Worm (Caenorhabditis elegans) whole organism, L4 larva: ENCODE measurements around the gene C08F8.15.

ENCODE experiments used
- D1046.2 ChIP-seq: fragments of 200-800 bp; sonication (Bioruptor generic); IDR thresholded peaks from 2 replicates; pipeline ENCODE4 v1.3.6; 2022; ENCODE audit warnings: missing genetic modification characterization, missing compliant biosample characterization
- F10B5.3 ChIP-seq: sonication (generic microtip); optimal IDR thresholded peaks from 2 replicates; lab custom pipeline; 2016; ENCODE audit warnings: mild to moderate bottlenecking, missing genetic modification characterization, missing compliant biosample characterization
- Y105C5A.15 ChIP-seq: fragments of 200-800 bp; sonication (Bioruptor generic); IDR thresholded peaks from 2 replicates; pipeline ENCODE4 v1.3.6; 2022; ENCODE audit warnings: missing genetic modification characterization, missing compliant biosample characterization
- Y5F2A.4 ChIP-seq: fragments of 200-800 bp; sonication (Bioruptor generic); optimal IDR thresholded peaks from 2 replicates; lab custom pipeline; 2018; ENCODE audit warnings: mild to moderate bottlenecking, missing genetic modification characterization, missing compliant biosample characterization
- Y75B8A.6 ChIP-seq: fragments of 200-800 bp; sonication (Bioruptor generic); IDR thresholded peaks from 2 replicates; pipeline ENCODE4 v1.3.6; 2022; ENCODE audit warnings: missing genetic modification reagents, missing genetic modification characterization, missing compliant biosample characterization
- ZK337.2 ChIP-seq: fragments of 200-800 bp; sonication (Bioruptor generic); IDR thresholded peaks from 2 replicates; pipeline ENCODE4 v1.3.6; 2022; ENCODE audit warnings: missing genetic modification reagents, missing genetic modification characterization, missing compliant biosample characterization
- attf-4 ChIP-seq: sonication (generic microtip); optimal IDR thresholded peaks from 3 replicates; lab custom pipeline; 2017; ENCODE audit warnings: missing biosample characterization, missing genetic modification characterization
- ceh-28 ChIP-seq: fragments of 150-350 bp; optimal IDR thresholded peaks from 2 replicates; lab custom pipeline; 2014; ENCODE audit warnings: missing biosample characterization, missing genetic modification reagents, missing genetic modification characterization
- ceh-32 ChIP-seq: sonication (generic microtip); optimal IDR thresholded peaks from 2 replicates; lab custom pipeline; 2016; ENCODE audit warnings: mild to moderate bottlenecking, missing genetic modification characterization, missing compliant biosample characterization; ENCODE audit not compliant: poor library complexity
- ceh-82 ChIP-seq: sonication (generic microtip); optimal IDR thresholded peaks from 2 replicates; lab custom pipeline; 2017; ENCODE audit warnings: missing biosample characterization, missing genetic modification characterization
- cey-2 ChIP-seq: sonication (generic microtip); optimal IDR thresholded peaks from 3 replicates; lab custom pipeline; 2017; ENCODE audit warnings: missing genetic modification characterization, mild to moderate bottlenecking, missing compliant biosample characterization, antibody characterized with exemption, borderline replicate concordance; ENCODE audit not compliant: insufficient read depth
- daf-16 ChIP-seq, 3 experiments: sonication (generic microtip); optimal IDR thresholded peaks; 2 replicates each; lab custom pipeline; 2016 to 2017; ENCODE audit warnings: missing genetic modification characterization in 3 of 3, missing genetic modification reagents in 3 of 3, mild to moderate bottlenecking in 2 of 3, missing compliant biosample characterization in 2 of 3, missing biosample characterization in 1 of 3, moderate library complexity in 1 of 3
- daf-19 ChIP-seq: fragments of 200-800 bp; sonication (Bioruptor generic); conservative IDR thresholded peaks from 2 replicates; pipeline ENCODE4 v1.3.6; 2022; ENCODE audit warnings: missing genetic modification characterization, missing compliant biosample characterization
- daf-8 ChIP-seq: fragments of 200-800 bp; sonication (Bioruptor generic); IDR thresholded peaks from 2 replicates; pipeline ENCODE4 v1.3.6; 2022; ENCODE audit warnings: missing genetic modification characterization, missing compliant biosample characterization
- dmd-6 ChIP-seq: fragments of 200-800 bp; sonication (Bioruptor generic); IDR thresholded peaks from 2 replicates; pipeline ENCODE4 v1.3.6; 2022; ENCODE audit warnings: missing genetic modification reagents, missing genetic modification characterization, missing compliant biosample characterization
- duxl-1 ChIP-seq: sonication (generic microtip); optimal IDR thresholded peaks from 2 replicates; lab custom pipeline; 2016; ENCODE audit warnings: mild to moderate bottlenecking, missing genetic modification characterization, moderate library complexity, missing compliant biosample characterization; ENCODE audit not compliant: poor library complexity
- egl-43 ChIP-seq: fragments of 200-800 bp; sonication (Bioruptor generic); IDR thresholded peaks from 2 replicates; pipeline ENCODE4 v1.3.6; 2022; ENCODE audit warnings: missing genetic modification reagents, missing genetic modification characterization, missing compliant biosample characterization
- fkh-10 ChIP-seq: fragments of 150-350 bp; optimal IDR thresholded peaks from 2 replicates; lab custom pipeline; 2014; ENCODE audit warnings: missing biosample characterization, missing genetic modification reagents, missing genetic modification characterization
- hlh-30 ChIP-seq: sonication (generic microtip); optimal IDR thresholded peaks from 2 replicates; lab custom pipeline; 2017; ENCODE audit warnings: antibody characterized with exemption, mild to moderate bottlenecking, missing genetic modification characterization, missing compliant biosample characterization; ENCODE audit not compliant: insufficient read depth
- lin-13 ChIP-seq: fragments of 150-350 bp; optimal IDR thresholded peaks from 2 replicates; lab custom pipeline; 2014; ENCODE audit warnings: missing biosample characterization, missing genetic modification reagents, missing genetic modification characterization
- lin-29 ChIP-seq: fragments of 200-800 bp; sonication (Bioruptor generic); IDR thresholded peaks from 2 replicates; pipeline ENCODE4 v1.3.6; 2022; ENCODE audit warnings: missing genetic modification reagents, missing genetic modification characterization, missing compliant biosample characterization
- lin-39 ChIP-seq: fragments of 150-350 bp; optimal IDR thresholded peaks from 2 replicates; lab custom pipeline; 2014; ENCODE audit warnings: missing biosample characterization, missing genetic modification reagents, missing genetic modification characterization
- lir-3 ChIP-seq: sonication (generic microtip); optimal IDR thresholded peaks from 2 replicates; lab custom pipeline; 2016; ENCODE audit warnings: mild to moderate bottlenecking, missing genetic modification characterization, missing compliant biosample characterization
- lsy-2 ChIP-seq, 2 experiments: fragments of 150-350 bp in 1 of 2; sonication (generic microtip) in 1 of 2; optimal IDR thresholded peaks; 2 replicates each; lab custom pipeline; 2014 to 2017; ENCODE audit warnings: missing biosample characterization in 2 of 2, missing genetic modification characterization in 2 of 2
- madf-9 ChIP-seq: fragments of 200-800 bp; sonication (Bioruptor generic); conservative IDR thresholded peaks from 2 replicates; pipeline ENCODE4 v1.3.6; 2022; ENCODE audit warnings: missing genetic modification reagents, missing genetic modification characterization, missing compliant biosample characterization
- nhr-102 ChIP-seq: sonication (generic microtip); optimal IDR thresholded peaks from 2 replicates; lab custom pipeline; 2016; ENCODE audit warnings: mild to moderate bottlenecking, missing genetic modification characterization, moderate library complexity, missing compliant biosample characterization
- nhr-11 ChIP-seq: fragments of 150-350 bp; optimal IDR thresholded peaks from 2 replicates; lab custom pipeline; 2014; ENCODE audit warnings: missing biosample characterization, missing genetic modification characterization
- nhr-237 ChIP-seq: sonication (generic microtip); optimal IDR thresholded peaks from 2 replicates; lab custom pipeline; 2017; ENCODE audit warnings: missing biosample characterization, missing genetic modification characterization
- nhr-25 ChIP-seq: sonication (generic microtip); optimal IDR thresholded peaks from 2 replicates; lab custom pipeline; 2017; ENCODE audit warnings: missing genetic modification characterization, mild to moderate bottlenecking, missing compliant biosample characterization, antibody characterized with exemption, moderate library complexity, borderline replicate concordance; ENCODE audit not compliant: insufficient read depth
- nhr-41 ChIP-seq: fragments of 200-800 bp; sonication (Bioruptor generic); IDR thresholded peaks from 2 replicates; pipeline ENCODE4 v1.3.6; 2022; ENCODE audit warnings: missing genetic modification reagents, missing genetic modification characterization, missing compliant biosample characterization
- nhr-48 ChIP-seq: sonication (generic microtip); optimal IDR thresholded peaks from 2 replicates; lab custom pipeline; 2016; ENCODE audit warnings: mild to moderate bottlenecking, missing genetic modification characterization, missing compliant biosample characterization
- nhr-6 ChIP-seq: fragments of 150-350 bp; optimal IDR thresholded peaks from 2 replicates; lab custom pipeline; 2014; ENCODE audit warnings: missing biosample characterization, missing genetic modification characterization
- nhr-77 ChIP-seq: fragments of 150-350 bp; optimal IDR thresholded peaks from 2 replicates; lab custom pipeline; 2014; ENCODE audit warnings: missing biosample characterization, missing genetic modification characterization
- pqm-1 ChIP-seq: sonication (generic microtip); optimal IDR thresholded peaks from 2 replicates; lab custom pipeline; 2017; ENCODE audit warnings: missing biosample characterization, missing genetic modification characterization
- rbr-2 ChIP-seq: sonication (generic microtip); optimal IDR thresholded peaks from 2 replicates; lab custom pipeline; 2016; ENCODE audit warnings: missing genotype, missing genetic modification characterization, missing compliant biosample characterization
- saeg-2 ChIP-seq: fragments of 200-800 bp; sonication (Bioruptor generic); IDR thresholded peaks from 2 replicates; pipeline ENCODE4 v1.3.6; 2022; ENCODE audit warnings: missing genetic modification reagents, missing genetic modification characterization, missing compliant biosample characterization
- sdz-12 ChIP-seq: fragments of 200-800 bp; sonication (Bioruptor generic); optimal IDR thresholded peaks from 2 replicates; lab custom pipeline; 2018; ENCODE audit warnings: mild to moderate bottlenecking, missing genetic modification characterization, missing compliant biosample characterization
- snpc-1.2 ChIP-seq: fragments of 200-800 bp; sonication (Bioruptor generic); IDR thresholded peaks from 2 replicates; pipeline ENCODE4 v1.3.6; 2022; ENCODE audit warnings: missing genetic modification reagents, missing genetic modification characterization, missing compliant biosample characterization
- spr-1 ChIP-seq: sonication (generic microtip); optimal IDR thresholded peaks from 2 replicates; lab custom pipeline; 2016; ENCODE audit warnings: mild to moderate bottlenecking, missing genetic modification characterization, missing compliant biosample characterization
- tra-1 ChIP-seq: fragments of 200-800 bp; sonication (Bioruptor generic); IDR thresholded peaks from 2 replicates; pipeline ENCODE4 v1.3.6; 2022; ENCODE audit warnings: missing genetic modification reagents, missing genetic modification characterization, missing compliant biosample characterization
- unc-39 ChIP-seq: sonication (generic microtip); optimal IDR thresholded peaks from 2 replicates; lab custom pipeline; 2017; ENCODE audit warnings: missing biosample characterization, missing genetic modification characterization
- unc-62 ChIP-seq, 3 experiments: fragments of 150-350 bp in 1 of 3; sonication (generic microtip); optimal IDR thresholded peaks in 2 of 3; peaks in 1 of 3; 1 replicate in 1 of 3; 2 replicates in 2 of 3; lab custom pipeline; 2014 to 2017; ENCODE audit warnings: missing biosample characterization in 3 of 3, missing genetic modification characterization in 3 of 3, missing genetic modification reagents in 3 of 3, missing genotype in 1 of 3
- zfp-3 ChIP-seq: fragments of 200-800 bp; sonication (Bioruptor generic); conservative IDR thresholded peaks from 2 replicates; pipeline ENCODE4 v1.3.6; 2022; ENCODE audit warnings: missing genetic modification reagents, missing genetic modification characterization, missing compliant biosample characterization
- ztf-7 ChIP-seq: fragments of 150-350 bp; optimal IDR thresholded peaks from 2 replicates; lab custom pipeline; 2014; ENCODE audit warnings: missing biosample characterization, missing genetic modification characterization

The C08F8.15 gene

ce11 chrIV:11118837-11119491, 41.6 kb downstream of the C08F8.15 start, which contains the start of the genes imp-2 and enpl-1 (continued):
- TF ChIP-seq cey-2 (tag; lab: Kevin White, UChicago) (no peak), ceh-82 (no peak), nhr-25 (tag; lab: Kevin White, UChicago) (peak; percentile 65), F10B5.3 (tag; lab: Kevin White, UChicago) (peak; percentile 69), snpc-1.2 (GFP tag; lab: Robert Waterston, UW) (no peak), nhr-77 (peak; percentile 77), fkh-10 (GFP tag; lab: Kevin White, UChicago) (peak; percentile 85), sdz-12 (GFP tag; lab: Kevin White, UChicago) (no peak), Y105C5A.15 (GFP tag; lab: Robert Waterston, UW) (no peak)
- TF ChIP-seq, all 104 proteins: peak for 63

- TF ChIP-seq saeg-2: no peak
- no peak for TF ChIP-seq D1046.2 (GFP tag; lab: Robert Waterston, UW)
- no peak for TF ChIP-seq nhr-237 (tag; lab: Kevin White, UChicago)
- TF ChIP-seq pqm-1 (tag; lab: Kevin White, UChicago): no peak
- TF ChIP-seq Y5F2A.4: no peak
- TF ChIP-seq lin-39: no peak
- TF ChIP-seq unc-62 (GFP tag; optimal IDR thresholded peaks at IDR 0.05 in 1 of 2; lab: Kevin White, UChicago): no peak
- no peak for TF ChIP-seq unc-62 (tag; optimal IDR thresholded peaks at IDR 0.05; lab: Kevin White, UChicago)
- TF ChIP-seq nhr-48: no peak
- no peak for TF ChIP-seq nhr-6 (tag; lab: Kevin White, UChicago)
Observed at ce11 chrIV:11112641-11113040, 48.0 kb downstream of the C08F8.15 start, which contains the start of gene clc-9. Gene clc-9 (plus strand): TSS chrIV:11112941.

- TF ChIP-seq hlh-30 (tag; lab: Kevin White, UChicago) (peak; percentile 36), spr-1 (no peak)
Observed at ce11 chrIV:11111898-11112297, 48.7 kb downstream of the C08F8.15 start.

ce11 chrIV:11110995-11111619, 49.5 kb downstream of the C08F8.15 start, which contains the start of gene rps-5:
Gene rps-5 (minus strand): TSS chrIV:11111045.
- TF ChIP-seq ceh-32: no peak
- TF ChIP-seq madf-9 (GFP tag; lab: Robert Waterston, UW): no peak
- TF ChIP-seq daf-16 (GFP tag; optimal IDR thresholded peaks at IDR 0.05; lab: Kevin White, UChicago): no peak
- no peak for TF ChIP-seq daf-16 (tag; optimal IDR thresholded peaks at IDR 0.05; lab: Kevin White, UChicago)
- no peak for TF ChIP-seq ztf-7
- no peak for TF ChIP-seq ceh-28 (tag; lab: Kevin White, UChicago)
- TF ChIP-seq lin-13 (GFP tag; lab: Kevin White, UChicago): no peak
- no peak for TF ChIP-seq nhr-41 (GFP tag; lab: Robert Waterston, UW)
- no peak for TF ChIP-seq Y75B8A.6 (GFP tag; lab: Robert Waterston, UW)
- TF ChIP-seq egl-43: no peak
- TF ChIP-seq nhr-77: no peak
- no peak for TF ChIP-seq dmd-6
- no peak for TF ChIP-seq lin-29
- TF ChIP-seq attf-4 (tag; lab: Kevin White, UChicago): no peak
- no peak for TF ChIP-seq ZK337.2 (GFP tag; lab: Robert Waterston, UW)
- no peak for TF ChIP-seq duxl-1 (tag; lab: Kevin White, UChicago)
- peak in 1 of 2 experiments; percentile 85 for TF ChIP-seq lsy-2 (tag; optimal IDR thresholded peaks at IDR 0.05; lab: Kevin White, UChicago)
- no peak for TF ChIP-seq zfp-3 (GFP tag; lab: Robert Waterston, UW)
- no peak for TF ChIP-seq tra-1 (GFP tag; lab: Robert Waterston, UW)
- no peak for TF ChIP-seq rbr-2 (tag; lab: Kevin White, UChicago)
- no peak for TF ChIP-seq daf-8 (GFP tag; lab: Robert Waterston, UW)
- TF ChIP-seq nhr-102: no peak
- no peak for TF ChIP-seq daf-19 (GFP tag; lab: Robert Waterston, UW)
- no peak for TF ChIP-seq unc-39 (tag; lab: Kevin White, UChicago)
- TF ChIP-seq lir-3: no peak
- peak; percentile 22 for TF ChIP-seq nhr-11 (tag; lab: Kevin White, UChicago)
